Worm (Caenorhabditis elegans) whole organism, L4 larva: ENCODE measurements around the gene C14B9.8.

Experiments
- F49E8.2 ChIP-seq: sonication (generic microtip); optimal IDR thresholded peaks from 2 replicates; lab custom pipeline; 2016; ENCODE audit warnings: missing compliant biosample characterization, mild to moderate bottlenecking, missing genetic modification characterization, borderline replicate concordance
- aly-2 ChIP-seq: sonication (generic microtip); optimal IDR thresholded peaks from 2 replicates; lab custom pipeline; 2018; ENCODE audit warnings: missing biosample characterization, missing genetic modification characterization
- lin-13 ChIP-seq: fragments of 150-350 bp; optimal IDR thresholded peaks from 2 replicates; lab custom pipeline; 2014; ENCODE audit warnings: missing biosample characterization, missing genetic modification reagents, missing genetic modification characterization
- mep-1 ChIP-seq: fragments of 150-350 bp; sonication (generic microtip); optimal IDR thresholded peaks from 3 replicates; lab custom pipeline; 2014; ENCODE audit warnings: missing biosample characterization, missing genetic modification characterization
- nhr-11 ChIP-seq: fragments of 150-350 bp; optimal IDR thresholded peaks from 2 replicates; lab custom pipeline; 2014; ENCODE audit warnings: missing biosample characterization, missing genetic modification characterization
- pha-4 ChIP-seq, 2 experiments: fragments of 150-350 bp in 1 of 2; fragments of 200-800 bp in 1 of 2; sonication (Bioruptor generic) in 1 of 2; IDR thresholded peaks in 1 of 2; optimal IDR thresholded peaks in 1 of 2; 2 replicates each; pipeline versions ENCODE4 v1.3.6 to Lab custom; 2014 to 2022; ENCODE audit warnings: missing genetic modification characterization in 2 of 2, missing genetic modification reagents in 2 of 2, missing biosample characterization in 1 of 2, missing compliant biosample characterization in 1 of 2

DNA sequence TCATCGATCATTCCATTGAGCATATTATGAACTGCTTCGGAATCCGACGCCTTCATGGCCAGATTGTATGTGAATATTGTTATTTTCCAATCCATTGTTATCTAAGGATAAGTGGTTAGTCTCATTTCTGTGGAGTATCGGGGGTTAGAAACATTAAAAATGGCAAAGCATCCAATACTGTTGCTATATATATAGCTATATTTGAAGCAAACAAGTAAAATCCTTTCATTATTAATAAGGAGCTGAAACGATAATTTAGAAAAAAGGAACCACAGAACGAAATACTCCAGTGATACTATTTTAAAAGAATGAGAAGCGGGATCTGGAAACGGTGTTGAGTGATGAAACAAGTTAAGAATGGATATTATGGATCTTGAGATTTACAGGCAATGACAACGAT lies 16.8 kb upstream of the C14B9.8 start, which contains the start of gene inpp-5K:
- TF ChIP-seq aly-2 (tag; lab: Kevin White, UChicago) (no peak), nhr-11 (tag; lab: Kevin White, UChicago) (no peak), lin-13 (GFP tag; lab: Kevin White, UChicago) (no peak), mep-1 (tag; lab: Kevin White, UChicago) (no peak), F49E8.2 (no peak), pha-4 (GFP tag; IDR thresholded peaks at IDR 0.05; lab: Robert Waterston, UW) (no peak; the same call in 1 of the 2 replicates), pha-4 (tag; optimal IDR thresholded peaks at IDR 0.05; lab: Kevin White, UChicago) (no peak)
